Fruit fly (Drosophila melanogaster) whole organism, embryonic: ENCODE data around the gene Cnep1r2.

Experiments used
- ATbp ChIP-seq: fragments of 200-800 bp; sonication (Bioruptor generic); optimal IDR thresholded peaks from 2 replicates; lab custom pipeline; 2017; ENCODE audit warnings: missing biosample characterization, mild to moderate bottlenecking, missing genetic modification characterization, missing genetic modification reagents
- Blimp-1 ChIP-seq: fragments of 200-800 bp; sonication (Bioruptor generic); optimal IDR thresholded peaks from 3 replicates; lab custom pipeline; 2018; ENCODE audit warnings: missing biosample characterization, missing genetic modification characterization, mild to moderate bottlenecking, moderate library complexity, missing genetic modification reagents
- CG10543 ChIP-seq: fragments of 200-800 bp; sonication (Bioruptor generic); optimal IDR thresholded peaks from 3 replicates; lab custom pipeline; 2017; ENCODE audit warnings: missing biosample characterization, mild to moderate bottlenecking, missing genetic modification characterization, moderate library complexity
- CG12104 ChIP-seq: fragments of 200-800 bp; sonication (Bioruptor generic); optimal IDR thresholded peaks from 3 replicates; lab custom pipeline; 2016; ENCODE audit warnings: missing biosample characterization, missing genetic modification characterization
- CG12219 ChIP-seq: fragments of 200-800 bp; sonication (Bioruptor generic); optimal IDR thresholded peaks from 3 replicates; lab custom pipeline; 2018; ENCODE audit warnings: missing biosample characterization, mild to moderate bottlenecking, missing genetic modification characterization
- CG13296 ChIP-seq: fragments of 200-800 bp; sonication (Bioruptor generic); optimal IDR thresholded peaks from 3 replicates; lab custom pipeline; 2018; ENCODE audit warnings: missing biosample characterization, mild to moderate bottlenecking, missing genetic modification characterization
- CG2199 ChIP-seq: fragments of 200-800 bp; sonication (Bioruptor generic); IDR thresholded peaks from 3 replicates; pipeline ENCODE4 v1.3.6; 2022; ENCODE audit warnings: missing biosample characterization, missing genetic modification characterization
- CG2875 ChIP-seq: fragments of 200-800 bp; sonication (Bioruptor generic); optimal IDR thresholded peaks from 2 replicates; lab custom pipeline; 2017; ENCODE audit warnings: missing biosample characterization, mild to moderate bottlenecking, missing genetic modification characterization, missing genetic modification reagents
- CG31388 ChIP-seq: fragments of 200-800 bp; sonication (Bioruptor generic); optimal IDR thresholded peaks from 2 replicates; lab custom pipeline; 2016; ENCODE audit warnings: missing biosample characterization, missing genetic modification characterization
- CG33213 ChIP-seq: fragments of 200-800 bp; sonication (Bioruptor generic); optimal IDR thresholded peaks from 3 replicates; lab custom pipeline; 2016; ENCODE audit warnings: missing biosample characterization, missing genetic modification characterization
- CG3407 ChIP-seq: fragments of 200-800 bp; sonication (Bioruptor generic); optimal IDR thresholded peaks from 2 replicates; lab custom pipeline; 2018; ENCODE audit warnings: missing biosample characterization, mild to moderate bottlenecking, missing genetic modification characterization
- CG4282 ChIP-seq: fragments of 200-800 bp; sonication (Bioruptor generic); optimal IDR thresholded peaks from 2 replicates; lab custom pipeline; 2016; ENCODE audit warnings: missing biosample characterization, missing genetic modification characterization
- CG4617 ChIP-seq: fragments of 200-800 bp; sonication (Bioruptor generic); optimal IDR thresholded peaks from 3 replicates; lab custom pipeline; 2016; ENCODE audit warnings: missing biosample characterization, missing genetic modification characterization, borderline replicate concordance
- CG5245 ChIP-seq: fragments of 200-800 bp; sonication (Bioruptor generic); optimal IDR thresholded peaks from 3 replicates; lab custom pipeline; 2016; ENCODE audit warnings: missing biosample characterization, missing genetic modification characterization
- CG5953 ChIP-seq: fragments of 200-800 bp; sonication (Bioruptor generic); IDR thresholded peaks from 2 replicates; pipeline ENCODE4 v1.3.6; 2022; ENCODE audit warnings: missing biosample characterization, missing genetic modification characterization
- CG6254 ChIP-seq: fragments of 200-800 bp; sonication (Bioruptor generic); optimal IDR thresholded peaks from 3 replicates; lab custom pipeline; 2017; ENCODE audit warnings: mild to moderate bottlenecking, missing biosample characterization, missing genetic modification reagents, missing genetic modification characterization
- CG7357 ChIP-seq: fragments of 200-800 bp; sonication (Bioruptor generic); IDR thresholded peaks from 3 replicates; pipeline ENCODE4 v1.3.6; 2022; ENCODE audit warnings: missing biosample characterization, missing genetic modification characterization
- CG8281 ChIP-seq: fragments of 200-800 bp; sonication (Bioruptor generic); optimal IDR thresholded peaks from 2 replicates; lab custom pipeline; 2018; ENCODE audit warnings: missing biosample characterization, mild to moderate bottlenecking, missing genetic modification characterization, moderate library complexity
- CG9727 ChIP-seq: fragments of 200-800 bp; sonication (Bioruptor generic); optimal IDR thresholded peaks from 3 replicates; lab custom pipeline; 2017; ENCODE audit warnings: missing biosample characterization, mild to moderate bottlenecking, missing genetic modification characterization
- CG9932 ChIP-seq: fragments of 200-800 bp; sonication (Bioruptor generic); IDR thresholded peaks from 2 replicates; pipeline ENCODE4 v1.3.6; 2022; ENCODE audit warnings: missing biosample characterization, missing genetic modification characterization
- Dip2 ChIP-seq: fragments of 200-800 bp; sonication (Bioruptor generic); IDR thresholded peaks from 2 replicates; pipeline ENCODE4 v1.3.6; 2022; ENCODE audit warnings: missing biosample characterization, missing genetic modification characterization
- Dip3 ChIP-seq: fragments of 200-800 bp; sonication (Bioruptor generic); optimal IDR thresholded peaks from 3 replicates; lab custom pipeline; 2016; ENCODE audit warnings: missing biosample characterization, missing genetic modification characterization
- Doc3 ChIP-seq: fragments of 200-800 bp; sonication (Bioruptor generic); IDR thresholded peaks from 3 replicates; pipeline ENCODE4 v1.3.6; 2022; ENCODE audit warnings: missing biosample characterization, missing genetic modification characterization; ENCODE audit not compliant: partially characterized antibody
- HLH4C ChIP-seq: fragments of 200-800 bp; sonication (Bioruptor generic); IDR thresholded peaks from 3 replicates; pipeline ENCODE4 v1.3.6; 2022; ENCODE audit warnings: missing biosample characterization, missing genetic modification characterization; ENCODE audit not compliant: partially characterized antibody
- Hr51 ChIP-seq, 2 experiments: fragments of 200-800 bp; sonication (Bioruptor generic); optimal IDR thresholded peaks; 2 replicates in 1 of 2; 3 replicates in 1 of 2; lab custom pipeline; 2016 to 2018; ENCODE audit warnings: missing biosample characterization in 2 of 2, missing genetic modification characterization in 2 of 2, mild to moderate bottlenecking in 1 of 2, moderate library complexity in 1 of 2
- Lhr ChIP-seq: fragments of 200-800 bp; sonication (Bioruptor generic); optimal IDR thresholded peaks from 3 replicates; lab custom pipeline; 2017; ENCODE audit warnings: mild to moderate bottlenecking, missing biosample characterization, missing genetic modification reagents, missing genetic modification characterization
- Lim3 ChIP-seq: fragments of 200-800 bp; sonication (Bioruptor generic); IDR thresholded peaks from 2 replicates; pipeline ENCODE4 v1.3.6; 2022; ENCODE audit warnings: missing biosample characterization, missing genetic modification characterization
- Sry-δ ChIP-seq: fragments of 200-800 bp; sonication (Bioruptor generic); optimal IDR thresholded peaks from 2 replicates; lab custom pipeline; 2016; ENCODE audit warnings: missing biosample characterization, missing genetic modification characterization
- al ChIP-seq: fragments of 200-800 bp; sonication (Bioruptor generic); IDR thresholded peaks from 2 replicates; pipeline ENCODE4 v1.3.6; 2022; ENCODE audit warnings: missing biosample characterization, missing genetic modification characterization
- ap ChIP-seq: fragments of 200-800 bp; sonication (Bioruptor generic); IDR thresholded peaks from 2 replicates; pipeline ENCODE4 v1.3.6; 2022; ENCODE audit warnings: missing biosample characterization, missing genetic modification characterization
- ase ChIP-seq: fragments of 200-800 bp; sonication (Bioruptor generic); IDR thresholded peaks from 3 replicates; pipeline ENCODE4 v1.3.6; 2022; ENCODE audit warnings: missing biosample characterization, missing genetic modification characterization
- cas ChIP-seq: fragments of 200-800 bp; sonication (Bioruptor generic); IDR thresholded peaks from 2 replicates; pipeline ENCODE4 v1.3.6; 2022; ENCODE audit warnings: missing biosample characterization, missing genetic modification characterization
- chn ChIP-seq: fragments of 200-800 bp; sonication (Bioruptor generic); optimal IDR thresholded peaks from 2 replicates; lab custom pipeline; 2016; ENCODE audit warnings: missing biosample characterization, missing genetic modification characterization
- ci ChIP-seq: fragments of 200-800 bp; sonication (Bioruptor generic); IDR thresholded peaks from 3 replicates; pipeline ENCODE4 v1.3.6; 2022; ENCODE audit warnings: missing biosample characterization, missing genetic modification characterization
- dm ChIP-seq: fragments of 200-800 bp; sonication (Bioruptor generic); optimal IDR thresholded peaks from 3 replicates; lab custom pipeline; 2016; ENCODE audit warnings: missing biosample characterization, missing genetic modification characterization
- ems ChIP-seq: fragments of 200-800 bp; sonication (Bioruptor generic); optimal IDR thresholded peaks from 3 replicates; lab custom pipeline; 2016; ENCODE audit warnings: missing biosample characterization, missing genetic modification characterization
- fd64A ChIP-seq: fragments of 200-800 bp; sonication (Bioruptor generic); optimal IDR thresholded peaks from 3 replicates; lab custom pipeline; 2018; ENCODE audit warnings: missing biosample characterization, mild to moderate bottlenecking, missing genetic modification characterization
- fd96Cb ChIP-seq: fragments of 200-800 bp; sonication (Bioruptor generic); optimal IDR thresholded peaks from 2 replicates; lab custom pipeline; 2018; ENCODE audit warnings: missing biosample characterization, mild to moderate bottlenecking, missing genetic modification characterization, moderate library complexity
- grn ChIP-seq: fragments of 200-800 bp; sonication (Bioruptor generic); optimal IDR thresholded peaks from 3 replicates; lab custom pipeline; 2017; ENCODE audit warnings: missing biosample characterization, missing genetic modification characterization
- knrl ChIP-seq: fragments of 200-800 bp; sonication (Bioruptor generic); IDR thresholded peaks from 3 replicates; pipeline ENCODE4 v1.3.6; 2022; ENCODE audit warnings: missing biosample characterization, missing genetic modification characterization; ENCODE audit not compliant: partially characterized antibody
- lab ChIP-seq: fragments of 200-800 bp; sonication (Bioruptor generic); optimal IDR thresholded peaks from 3 replicates; lab custom pipeline; 2017; ENCODE audit warnings: missing biosample characterization, missing genetic modification characterization, mild to moderate bottlenecking, moderate library complexity, missing genetic modification reagents
- maf-S ChIP-seq: fragments of 200-800 bp; sonication (Bioruptor generic); optimal IDR thresholded peaks from 2 replicates; lab custom pipeline; 2016; ENCODE audit warnings: missing biosample characterization, missing genetic modification characterization
- pb ChIP-seq: fragments of 200-800 bp; sonication (Bioruptor generic); optimal IDR thresholded peaks from 3 replicates; lab custom pipeline; 2016; ENCODE audit warnings: missing biosample characterization, missing genetic modification characterization
- ro ChIP-seq: fragments of 200-800 bp; sonication (Bioruptor generic); IDR thresholded peaks from 2 replicates; pipeline ENCODE4 v1.3.6; 2022; ENCODE audit warnings: missing biosample characterization, missing genetic modification characterization
- seq ChIP-seq: fragments of 200-800 bp; sonication (Bioruptor generic); IDR thresholded peaks from 2 replicates; pipeline ENCODE4 v1.3.6; 2022; ENCODE audit warnings: missing biosample characterization, missing genetic modification characterization
- shn ChIP-seq: fragments of 200-800 bp; sonication (Bioruptor generic); optimal IDR thresholded peaks from 3 replicates; lab custom pipeline; 2016; ENCODE audit warnings: missing biosample characterization, missing genetic modification characterization
- sob ChIP-seq: fragments of 200-800 bp; sonication (Bioruptor generic); IDR thresholded peaks from 2 replicates; pipeline ENCODE4 v1.3.6; 2022; ENCODE audit warnings: missing biosample characterization, missing genetic modification characterization
- unc-4 ChIP-seq: fragments of 200-800 bp; sonication (Bioruptor generic); IDR thresholded peaks from 2 replicates; pipeline ENCODE4 v1.3.6; 2022; ENCODE audit warnings: missing biosample characterization, missing genetic modification characterization; ENCODE audit not compliant: partially characterized antibody
- wdn ChIP-seq: fragments of 200-800 bp; sonication (Bioruptor generic); IDR thresholded peaks from 2 replicates; pipeline ENCODE4 v1.3.6; 2022; ENCODE audit warnings: missing biosample characterization, missing genetic modification characterization
- zf30C ChIP-seq: fragments of 200-800 bp; sonication (Bioruptor generic); optimal IDR thresholded peaks from 3 replicates; lab custom pipeline; 2018; ENCODE audit warnings: missing biosample characterization, mild to moderate bottlenecking, missing genetic modification characterization
- zfh1 ChIP-seq: fragments of 200-800 bp; sonication (Bioruptor generic); IDR thresholded peaks from 3 replicates; pipeline ENCODE4 v1.3.6; 2022; ENCODE audit warnings: missing biosample characterization, missing genetic modification characterization

The Cnep1r2 gene

dm6 chr3L:10637819-10638218 is at the start of gene Cnep1r2 (continued):
- TF ChIP-seq cas (GFP tag; lab: Robert Waterston, UW) (peak; percentile 87), CG5953 (GFP tag; lab: Robert Waterston, UW) (peak; percentile 84), ro (peak; percentile 93), lab (GFP tag; lab: Kevin White, UChicago) (peak; percentile 96), CG10543 (GFP tag; lab: Kevin White, UChicago) (peak; percentile 97), CG3407 (GFP tag; lab: Kevin White, UChicago) (peak; percentile 90), CG33213 (GFP tag; lab: Kevin White, UChicago) (peak; percentile 31), CG12104 (GFP tag; lab: Kevin White, UChicago) (peak; percentile 88), CG6254 (peak; percentile 88), pb (GFP tag; lab: Kevin White, UChicago) (peak; percentile 28), knrl (GFP tag; lab: Robert Waterston, UW) (peak; percentile 58; the same call in 2 of the 3 replicates), seq (GFP tag; lab: Robert Waterston, UW) (peak; percentile 90), chn (GFP tag; lab: Kevin White, UChicago) (peak; percentile 70), ap (GFP tag; lab: Robert Waterston, UW) (peak; percentile 87), sob (peak; percentile 97), dm (GFP tag; lab: Kevin White, UChicago) (peak; percentile 1), CG5245 (peak; percentile 79), ase (GFP tag; lab: Robert Waterston, UW) (peak; percentile 86), Dip3 (GFP tag; lab: Kevin White, UChicago) (peak; percentile 80), CG13296 (peak; percentile 93), grn (GFP tag; lab: Kevin White, UChicago) (no peak), Lim3 (GFP tag; lab: Robert Waterston, UW) (peak; percentile 72), ems (peak; percentile 49), CG9932 (GFP tag; lab: Robert Waterston, UW) (peak; percentile 97), Sry-δ (GFP tag; lab: Kevin White, UChicago) (peak; percentile 3), wdn (GFP tag; lab: Robert Waterston, UW) (peak; percentile 89), fd96Cb (peak; percentile 96), zfh1 (GFP tag; lab: Robert Waterston, UW) (peak; percentile 96), CG4617 (GFP tag; lab: Kevin White, UChicago) (peak; percentile 94), CG9727 (peak; percentile 96), unc-4 (no peak), Dip2 (GFP tag; lab: Robert Waterston, UW) (no peak), HLH4C (GFP tag; lab: Robert Waterston, UW) (no peak), Doc3 (GFP tag; lab: Robert Waterston, UW) (no peak), CG2199 (GFP tag; lab: Robert Waterston, UW) (peak; percentile 90), CG4282 (GFP tag; lab: Kevin White, UChicago) (no peak), maf-S (peak; percentile 49), CG2875 (GFP tag; lab: Kevin White, UChicago) (peak; percentile 88), shn (GFP tag; lab: Kevin White, UChicago) (peak; percentile 59), zf30C (peak; percentile 47), ATbp (GFP tag; lab: Kevin White, UChicago) (peak; percentile 92), ci (GFP tag; lab: Robert Waterston, UW) (peak; percentile 92), CG8281 (peak; percentile 88), CG12219 (peak; percentile 82), al (peak; percentile 96), CG7357 (GFP tag; lab: Robert Waterston, UW) (peak; percentile 89), CG31388 (GFP tag; lab: Kevin White, UChicago) (peak; percentile 70), fd64A (GFP tag; lab: Kevin White, UChicago) (peak; percentile 24), Lhr (GFP tag; lab: Kevin White, UChicago) (peak; percentile 69), Blimp-1 (GFP tag; lab: Kevin White, UChicago) (peak; percentile 94), Hr51 (GFP tag; optimal IDR thresholded peaks at IDR 0.05; lab: Kevin White, UChicago) (peak; percentile 85 to 97)
